Worm (Caenorhabditis elegans) whole organism, L3 larva: ENCODE results near the gene taf-6.1.

Experiments used
- R02D3.7 ChIP-seq: fragments of 150-350 bp; optimal IDR thresholded peaks from 2 replicates; lab custom pipeline; 2014; ENCODE audit warnings: missing biosample characterization, missing genetic modification characterization
- ZK546.5 ChIP-seq: sonication (generic microtip); optimal IDR thresholded peaks from 2 replicates; lab custom pipeline; 2017; ENCODE audit warnings: missing biosample characterization, missing genetic modification characterization
- ceh-16 ChIP-seq: sonication (generic microtip); optimal IDR thresholded peaks from 2 replicates; lab custom pipeline; 2017; ENCODE audit warnings: missing biosample characterization, missing genetic modification characterization
- ceh-28 ChIP-seq: fragments of 150-350 bp; optimal IDR thresholded peaks from 2 replicates; lab custom pipeline; 2014; ENCODE audit warnings: missing biosample characterization, missing genetic modification reagents, missing genetic modification characterization
- ceh-82 ChIP-seq: fragments of 150-350 bp; optimal IDR thresholded peaks from 2 replicates; lab custom pipeline; 2014; ENCODE audit warnings: missing biosample characterization, missing genetic modification characterization
- ceh-9 ChIP-seq: sonication (generic microtip); optimal IDR thresholded peaks from 2 replicates; lab custom pipeline; 2018; ENCODE audit warnings: missing biosample characterization, missing genetic modification characterization
- daf-12 ChIP-seq: fragments of 150-350 bp; optimal IDR thresholded peaks from 2 replicates; lab custom pipeline; 2014; ENCODE audit warnings: missing biosample characterization, missing genetic modification reagents, missing genetic modification characterization
- egl-5 ChIP-seq: fragments of 150-350 bp; optimal IDR thresholded peaks from 2 replicates; lab custom pipeline; 2017; ENCODE audit warnings: missing biosample characterization, missing genetic modification reagents, missing genetic modification characterization, inconsistent platforms
- elt-1 ChIP-seq: fragments of 150-350 bp; optimal IDR thresholded peaks from 2 replicates; lab custom pipeline; 2014; ENCODE audit warnings: missing biosample characterization, missing genetic modification characterization
- elt-3 ChIP-seq, 3 experiments: fragments of 150-350 bp in 1 of 3; sonication (generic microtip) in 2 of 3; optimal IDR thresholded peaks; 2 replicates in 2 of 3; 4 replicates in 1 of 3; lab custom pipeline; 2014 to 2017; ENCODE audit warnings: missing biosample characterization in 3 of 3, missing genetic modification characterization in 3 of 3
- eor-1 ChIP-seq, 2 experiments: fragments of 150-350 bp; optimal IDR thresholded peaks; 2 replicates each; lab custom pipeline; 2014 to 2018; ENCODE audit warnings: missing biosample characterization in 2 of 2, missing genetic modification characterization in 2 of 2
- fkh-10 ChIP-seq: sonication (generic microtip); optimal IDR thresholded peaks from 2 replicates; lab custom pipeline; 2017; ENCODE audit warnings: missing biosample characterization, missing genetic modification reagents, missing genetic modification characterization
- fkh-2 ChIP-seq: fragments of 150-350 bp; optimal IDR thresholded peaks from 2 replicates; lab custom pipeline; 2014; ENCODE audit warnings: missing biosample characterization, missing genetic modification reagents, missing genetic modification characterization
- jun-1 ChIP-seq: fragments of 150-350 bp; optimal IDR thresholded peaks from 2 replicates; lab custom pipeline; 2014; ENCODE audit warnings: missing biosample characterization, missing genetic modification reagents, missing genetic modification characterization
- lin-15B ChIP-seq: fragments of 150-350 bp; optimal IDR thresholded peaks from 2 replicates; lab custom pipeline; 2014; ENCODE audit warnings: missing biosample characterization, missing genetic modification characterization
- lin-39 ChIP-seq: fragments of 150-350 bp; optimal IDR thresholded peaks from 2 replicates; lab custom pipeline; 2018; ENCODE audit warnings: missing biosample characterization, missing genetic modification reagents, missing genetic modification characterization
- lsy-12 ChIP-seq: sonication (generic microtip); optimal IDR thresholded peaks from 2 replicates; lab custom pipeline; 2016; ENCODE audit warnings: mild to moderate bottlenecking, missing genetic modification characterization, missing compliant biosample characterization
- mml-1 ChIP-seq: fragments of 150-350 bp; sonication (generic microtip); optimal IDR thresholded peaks from 3 replicates; lab custom pipeline; 2014; ENCODE audit warnings: missing biosample characterization, missing genetic modification characterization
- nfya-1 ChIP-seq: sonication (generic microtip); optimal IDR thresholded peaks from 2 replicates; lab custom pipeline; 2017; ENCODE audit warnings: missing genetic modification characterization, mild to moderate bottlenecking, missing compliant biosample characterization, antibody characterized with exemption, moderate library complexity; ENCODE audit not compliant: insufficient read depth
- nhr-12 ChIP-seq: fragments of 150-350 bp; optimal IDR thresholded peaks from 2 replicates; lab custom pipeline; 2014; ENCODE audit warnings: missing biosample characterization, missing genetic modification characterization
- nhr-23 ChIP-seq: fragments of 150-350 bp; optimal IDR thresholded peaks from 2 replicates; lab custom pipeline; 2014; ENCODE audit warnings: missing biosample characterization, missing genetic modification reagents, missing genetic modification characterization
- nhr-25 ChIP-seq: sonication (generic microtip); optimal IDR thresholded peaks from 2 replicates; lab custom pipeline; 2017; ENCODE audit warnings: missing biosample characterization, missing genetic modification characterization
- nhr-28 ChIP-seq: fragments of 150-350 bp; optimal IDR thresholded peaks from 2 replicates; lab custom pipeline; 2014; ENCODE audit warnings: missing biosample characterization, missing genetic modification characterization
- nhr-43 ChIP-seq: sonication (generic microtip); optimal IDR thresholded peaks from 2 replicates; lab custom pipeline; 2016; ENCODE audit warnings: mild to moderate bottlenecking, missing genetic modification characterization, missing compliant biosample characterization; ENCODE audit not compliant: poor library complexity, severe bottlenecking
- nhr-67 ChIP-seq: fragments of 150-350 bp; optimal IDR thresholded peaks from 2 replicates; lab custom pipeline; 2014; ENCODE audit warnings: missing biosample characterization, missing genetic modification characterization
- nhr-76 ChIP-seq: fragments of 150-350 bp; sonication (generic microtip); optimal IDR thresholded peaks from 5 replicates; lab custom pipeline; 2014; ENCODE audit warnings: missing biosample characterization, missing genetic modification characterization
- nhr-77 ChIP-seq: fragments of 150-350 bp; optimal IDR thresholded peaks from 2 replicates; lab custom pipeline; 2014; ENCODE audit warnings: missing biosample characterization, missing genetic modification characterization
- pha-4 ChIP-seq: fragments of 150-350 bp; optimal IDR thresholded peaks from 2 replicates; lab custom pipeline; 2014; ENCODE audit warnings: missing biosample characterization, missing genetic modification reagents, missing genetic modification characterization
- pqm-1 ChIP-seq: fragments of 150-350 bp; optimal IDR thresholded peaks from 2 replicates; lab custom pipeline; 2017; ENCODE audit warnings: missing biosample characterization, missing genetic modification characterization, inconsistent platforms
- sea-2 ChIP-seq: fragments of 150-350 bp; sonication (generic microtip); optimal IDR thresholded peaks from 4 replicates; lab custom pipeline; 2014; ENCODE audit warnings: missing biosample characterization, missing genetic modification reagents, missing genetic modification characterization
- skn-1 ChIP-seq: fragments of 150-350 bp; optimal IDR thresholded peaks from 2 replicates; lab custom pipeline; 2014; ENCODE audit warnings: missing biosample characterization, missing genetic modification characterization
- unc-39 ChIP-seq: sonication (generic microtip); optimal IDR thresholded peaks from 4 replicates; lab custom pipeline; 2017; ENCODE audit warnings: missing biosample characterization, missing genetic modification characterization
- zag-1 ChIP-seq: fragments of 150-350 bp; optimal IDR thresholded peaks from 2 replicates; lab custom pipeline; 2014; ENCODE audit warnings: missing biosample characterization, missing genetic modification characterization
- ztf-11 ChIP-seq: fragments of 150-350 bp; optimal IDR thresholded peaks from 2 replicates; lab custom pipeline; 2014; ENCODE audit warnings: missing biosample characterization, missing genetic modification characterization
- ztf-4 ChIP-seq: fragments of 150-350 bp; optimal IDR thresholded peaks from 2 replicates; lab custom pipeline; 2014; ENCODE audit warnings: missing biosample characterization, missing genetic modification characterization

taf-6.1 gene

ce11 chrII:1131821-1132220 is 4.0 kb downstream of the taf-6.1 start:
- no peak for TF ChIP-seq ceh-16 (tag; lab: Kevin White, UChicago)
- TF ChIP-seq ztf-4 (tag; lab: Kevin White, UChicago) = no peak
- no peak for TF ChIP-seq nhr-77
- TF ChIP-seq fkh-2 (tag; lab: Kevin White, UChicago) = no peak
- TF ChIP-seq ceh-28 (tag; lab: Kevin White, UChicago) = no peak
- TF ChIP-seq nhr-76 (tag; lab: Kevin White, UChicago) = no peak

ce11 chrII:1132750-1133149 is 5.0 kb downstream of the taf-6.1 start:
- TF ChIP-seq ztf-4 (tag; lab: Kevin White, UChicago) (no peak), ceh-82 (tag; lab: Kevin White, UChicago) (no peak), jun-1 (no peak), nhr-43 (tag; lab: Kevin White, UChicago) (no peak), ceh-9 (tag; lab: Kevin White, UChicago) (no peak), ZK546.5 (tag; lab: Kevin White, UChicago) (no peak), ztf-11 (tag; lab: Kevin White, UChicago) (no peak), nhr-77 (no peak), lin-15B (tag; lab: Kevin White, UChicago) (no peak), pqm-1 (tag; lab: Kevin White, UChicago) (no peak), R02D3.7 (tag; lab: Kevin White, UChicago) (no peak), zag-1 (tag; lab: Kevin White, UChicago) (no peak), unc-39 (tag; lab: Kevin White, UChicago) (no peak), egl-5 (tag; lab: Kevin White, UChicago) (no peak)

ce11 chrII:1133295-1133694 is 5.5 kb downstream of the taf-6.1 start:
- TF ChIP-seq nhr-28 (tag; lab: Kevin White, UChicago) (no peak), nhr-25 (tag; lab: Kevin White, UChicago) (no peak), nhr-67 (tag; lab: Kevin White, UChicago) (no peak), ceh-82 (tag; lab: Kevin White, UChicago) (no peak), nhr-12 (tag; lab: Kevin White, UChicago) (no peak), fkh-10 (GFP tag; lab: Kevin White, UChicago) (no peak), nhr-43 (tag; lab: Kevin White, UChicago) (no peak), daf-12 (tag; lab: Kevin White, UChicago) (no peak), sea-2 (no peak), nfya-1 (no peak), elt-1 (tag; lab: Kevin White, UChicago) (no peak), fkh-2 (tag; lab: Kevin White, UChicago) (no peak)

- TF ChIP-seq lin-39 (tag; lab: Kevin White, UChicago) (peak; percentile 24), nhr-23 (tag; lab: Kevin White, UChicago) (peak; percentile 18), pha-4 (tag; lab: Kevin White, UChicago) (peak; percentile 23), lin-15B (tag; lab: Kevin White, UChicago) (peak; percentile 45), lsy-12 (tag; lab: Kevin White, UChicago) (peak; percentile 56)
Measured at ce11 chrII:1134314-1135108, 6.7 kb downstream of the taf-6.1 start.

- TF ChIP-seq pha-4 (tag; lab: Kevin White, UChicago) (no peak), ZK546.5 (tag; lab: Kevin White, UChicago) (no peak), ceh-82 (tag; lab: Kevin White, UChicago) (no peak), nhr-23 (tag; lab: Kevin White, UChicago) (no peak), elt-1 (tag; lab: Kevin White, UChicago) (no peak), elt-3 (tag; optimal IDR thresholded peaks at IDR 0.05; lab: Kevin White, UChicago) (no peak), nhr-43 (tag; lab: Kevin White, UChicago) (no peak), sea-2 (no peak), nfya-1 (no peak), nhr-67 (tag; lab: Kevin White, UChicago) (no peak), eor-1 (tag; optimal IDR thresholded peaks at IDR 0.05; lab: Kevin White, UChicago) (no peak), ztf-11 (tag; lab: Kevin White, UChicago) (no peak), mml-1 (tag; lab: Kevin White, UChicago) (no peak), skn-1 (tag; lab: Kevin White, UChicago) (no peak), lsy-12 (tag; lab: Kevin White, UChicago) (no peak)
Measured at ce11 chrII:1136485-1136884, 8.7 kb downstream of the taf-6.1 start, which contains the start of gene pod-2. pod-2 (plus strand) TSS chrII:1136785.
